Worm (Caenorhabditis elegans) whole organism, young adult: ENCODE measurements around the gene B0244.10.

Experiments used
- B0035.1 ChIP-seq: sonication (generic microtip); optimal IDR thresholded peaks from 2 replicates; lab custom pipeline; 2016; ENCODE audit warnings: missing genetic modification characterization, mild to moderate bottlenecking, missing compliant biosample characterization, missing genotype, missing genetic modification reagents
- B0261.1 ChIP-seq: sonication (generic microtip); optimal IDR thresholded peaks from 2 replicates; lab custom pipeline; 2016; ENCODE audit warnings: mild to moderate bottlenecking, missing genetic modification characterization, moderate library complexity, missing compliant biosample characterization
- B0336.3 ChIP-seq: fragments of 200-800 bp; sonication (Bioruptor generic); IDR thresholded peaks from 2 replicates; pipeline ENCODE4 v1.3.6; 2022; ENCODE audit warnings: missing genetic modification characterization, missing compliant biosample characterization
- C17E4.6 ChIP-seq: fragments of 200-800 bp; sonication (Bioruptor generic); IDR thresholded peaks from 2 replicates; pipeline ENCODE4 v1.3.6; 2022; ENCODE audit warnings: missing genetic modification reagents, missing genetic modification characterization, missing compliant biosample characterization
- F10E7.11 ChIP-seq: sonication (generic microtip); optimal IDR thresholded peaks from 2 replicates; lab custom pipeline; 2017; ENCODE audit warnings: mild to moderate bottlenecking, missing genetic modification characterization, moderate library complexity, missing compliant biosample characterization
- F33H1.4 ChIP-seq: fragments of 200-800 bp; sonication (Bioruptor generic); IDR thresholded peaks from 2 replicates; pipeline ENCODE4 v1.3.6; 2022; ENCODE audit warnings: missing genetic modification reagents, missing genetic modification characterization, missing compliant biosample characterization
- F55B11.4 ChIP-seq: sonication (generic microtip); optimal IDR thresholded peaks from 2 replicates; lab custom pipeline; 2016; ENCODE audit warnings: missing compliant biosample characterization, missing genetic modification characterization, borderline replicate concordance; ENCODE audit not compliant: insufficient read depth
- K12H6.12 ChIP-seq: fragments of 200-800 bp; sonication (Bioruptor generic); optimal IDR thresholded peaks from 2 replicates; lab custom pipeline; 2018; ENCODE audit warnings: mild to moderate bottlenecking, missing genetic modification characterization, missing compliant biosample characterization
- T26A5.8 ChIP-seq: sonication (generic microtip); optimal IDR thresholded peaks from 2 replicates; lab custom pipeline; 2016; ENCODE audit warnings: missing genetic modification characterization, missing compliant biosample characterization
- Y79H2A.3 ChIP-seq: fragments of 200-800 bp; sonication (Bioruptor generic); conservative IDR thresholded peaks from 2 replicates; pipeline ENCODE4 v1.3.6; 2022; ENCODE audit warnings: missing genetic modification reagents, missing genetic modification characterization, missing compliant biosample characterization
- Y95B8A.8 ChIP-seq: fragments of 200-800 bp; sonication (Bioruptor generic); IDR thresholded peaks from 2 replicates; pipeline ENCODE4 v1.3.6; 2022; ENCODE audit warnings: missing genetic modification reagents, missing genetic modification characterization, missing compliant biosample characterization
- ZK185.1 ChIP-seq: sonication (generic microtip); optimal IDR thresholded peaks from 2 replicates; lab custom pipeline; 2016; ENCODE audit warnings: mild to moderate bottlenecking, missing genetic modification characterization, missing compliant biosample characterization; ENCODE audit not compliant: poor library complexity, severe bottlenecking
- atf-7 ChIP-seq: sonication (generic microtip); optimal IDR thresholded peaks from 2 replicates; lab custom pipeline; 2017; ENCODE audit warnings: mild to moderate bottlenecking, missing genetic modification characterization, missing compliant biosample characterization
- attf-3 ChIP-seq: fragments of 200-800 bp; sonication (Bioruptor generic); conservative IDR thresholded peaks from 2 replicates; pipeline ENCODE4 v1.3.6; 2022; ENCODE audit warnings: missing genetic modification reagents, missing genetic modification characterization, missing compliant biosample characterization
- attf-5 ChIP-seq: fragments of 200-800 bp; sonication (Bioruptor generic); optimal IDR thresholded peaks from 2 replicates; lab custom pipeline; 2018; ENCODE audit warnings: mild to moderate bottlenecking, missing genetic modification characterization, missing compliant biosample characterization
- attf-6 ChIP-seq: fragments of 200-800 bp; sonication (Bioruptor generic); IDR thresholded peaks from 2 replicates; pipeline ENCODE4 v1.3.6; 2022; ENCODE audit warnings: missing genetic modification reagents, missing genetic modification characterization, missing compliant biosample characterization
- bed-1 ChIP-seq: fragments of 200-800 bp; sonication (Bioruptor generic); IDR thresholded peaks from 2 replicates; pipeline ENCODE4 v1.3.6; 2022; ENCODE audit warnings: missing genetic modification reagents, missing genetic modification characterization, missing compliant biosample characterization
- ccch-3 ChIP-seq: fragments of 200-800 bp; sonication (Bioruptor generic); optimal IDR thresholded peaks from 2 replicates; lab custom pipeline; 2018; ENCODE audit warnings: mild to moderate bottlenecking, missing genetic modification characterization, missing compliant biosample characterization
- ceh-58 ChIP-seq: fragments of 200-800 bp; sonication (Bioruptor generic); IDR thresholded peaks from 2 replicates; pipeline ENCODE4 v1.3.6; 2022; ENCODE audit warnings: missing genetic modification characterization, missing compliant biosample characterization
- chd-7 ChIP-seq: sonication (generic microtip); optimal IDR thresholded peaks from 2 replicates; lab custom pipeline; 2016; ENCODE audit warnings: mild to moderate bottlenecking, missing genetic modification characterization, moderate library complexity, missing compliant biosample characterization
- dox-1 ChIP-seq: fragments of 200-800 bp; sonication (Bioruptor generic); IDR thresholded peaks from 2 replicates; pipeline ENCODE4 v1.3.6; 2022; ENCODE audit warnings: missing genetic modification reagents, missing genetic modification characterization, missing compliant biosample characterization
- ets-4 ChIP-seq: fragments of 200-800 bp; sonication (Bioruptor generic); optimal IDR thresholded peaks from 2 replicates; lab custom pipeline; 2018; ENCODE audit warnings: mild to moderate bottlenecking, missing genetic modification characterization, missing compliant biosample characterization
- gei-17 ChIP-seq: fragments of 200-800 bp; sonication (Bioruptor generic); optimal IDR thresholded peaks from 2 replicates; lab custom pipeline; 2018; ENCODE audit warnings: mild to moderate bottlenecking, missing genetic modification characterization, missing compliant biosample characterization
- hrde-1 ChIP-seq: sonication (generic microtip); optimal IDR thresholded peaks from 2 replicates; lab custom pipeline; 2016; ENCODE audit warnings: missing genetic modification characterization, mild to moderate bottlenecking, missing compliant biosample characterization, moderate library complexity, missing genotype, missing genetic modification reagents, borderline replicate concordance
- hsf-1 ChIP-seq: fragments of 200-800 bp; sonication (Bioruptor generic); IDR thresholded peaks from 2 replicates; pipeline ENCODE4 v1.3.6; 2022; ENCODE audit warnings: missing genetic modification reagents, missing genetic modification characterization, missing compliant biosample characterization
- lin-26 ChIP-seq: fragments of 200-800 bp; sonication (Bioruptor generic); IDR thresholded peaks from 2 replicates; pipeline ENCODE4 v1.3.6; 2022; ENCODE audit warnings: missing genetic modification reagents, missing genetic modification characterization, missing compliant biosample characterization
- madf-3 ChIP-seq: fragments of 200-800 bp; sonication (Bioruptor generic); IDR thresholded peaks from 2 replicates; pipeline ENCODE4 v1.3.6; 2022; ENCODE audit warnings: missing genetic modification reagents, missing genetic modification characterization, missing compliant biosample characterization
- mes-4 ChIP-seq: sonication (generic microtip); optimal IDR thresholded peaks from 2 replicates; lab custom pipeline; 2016; ENCODE audit warnings: missing genotype, missing genetic modification characterization, missing compliant biosample characterization
- nfya-1 ChIP-seq: sonication (generic microtip); optimal IDR thresholded peaks from 2 replicates; lab custom pipeline; 2017; ENCODE audit warnings: antibody characterized with exemption, missing compliant biosample characterization, missing genetic modification characterization, borderline replicate concordance; ENCODE audit not compliant: insufficient read depth
- nhr-27 ChIP-seq: fragments of 200-800 bp; sonication (Bioruptor generic); optimal IDR thresholded peaks from 2 replicates; lab custom pipeline; 2018; ENCODE audit warnings: mild to moderate bottlenecking, missing genetic modification characterization, moderate library complexity, missing compliant biosample characterization
- nhr-80 ChIP-seq: sonication (generic microtip); optimal IDR thresholded peaks from 2 replicates; lab custom pipeline; 2016; ENCODE audit warnings: missing genetic modification characterization, missing compliant biosample characterization
- pha-4 ChIP-seq: fragments of 150-350 bp; sonication (generic microtip); optimal IDR thresholded peaks from 2 replicates; lab custom pipeline; 2014; ENCODE audit warnings: missing biosample characterization, missing genetic modification reagents, missing genetic modification characterization
- snpc-3.4 ChIP-seq: sonication (generic microtip); optimal IDR thresholded peaks from 2 replicates; lab custom pipeline; 2017; ENCODE audit warnings: missing genetic modification characterization, mild to moderate bottlenecking, missing compliant biosample characterization, antibody characterized with exemption, moderate library complexity, missing genotype, missing genetic modification reagents
- somi-1 ChIP-seq: fragments of 200-800 bp; sonication (Bioruptor generic); optimal IDR thresholded peaks from 2 replicates; lab custom pipeline; 2018; ENCODE audit warnings: mild to moderate bottlenecking, missing genetic modification characterization, missing compliant biosample characterization
- tbp1 ChIP-seq: fragments of 200-800 bp; sonication (Bioruptor generic); optimal IDR thresholded peaks from 2 replicates; lab custom pipeline; 2018; ENCODE audit warnings: mild to moderate bottlenecking, missing genetic modification characterization, missing compliant biosample characterization
- xnd-1 ChIP-seq: sonication (generic microtip); optimal IDR thresholded peaks from 2 replicates; lab custom pipeline; 2016; ENCODE audit warnings: missing genotype, missing genetic modification reagents, missing genetic modification characterization, missing compliant biosample characterization
- zfh-2 ChIP-seq: fragments of 200-800 bp; sonication (Bioruptor generic); conservative IDR thresholded peaks from 2 replicates; pipeline ENCODE4 v1.3.6; 2022; ENCODE audit warnings: missing genetic modification reagents, missing genetic modification characterization, missing compliant biosample characterization
- ztf-26 ChIP-seq: sonication (generic microtip); optimal IDR thresholded peaks from 2 replicates; lab custom pipeline; 2017; ENCODE audit warnings: missing genetic modification characterization, missing compliant biosample characterization
- ztf-28 ChIP-seq: fragments of 200-800 bp; sonication (Bioruptor generic); IDR thresholded peaks from 2 replicates; pipeline ENCODE4 v1.3.6; 2022; ENCODE audit warnings: missing genetic modification reagents, missing genetic modification characterization, missing compliant biosample characterization

The B0244.10 gene

DNA sequence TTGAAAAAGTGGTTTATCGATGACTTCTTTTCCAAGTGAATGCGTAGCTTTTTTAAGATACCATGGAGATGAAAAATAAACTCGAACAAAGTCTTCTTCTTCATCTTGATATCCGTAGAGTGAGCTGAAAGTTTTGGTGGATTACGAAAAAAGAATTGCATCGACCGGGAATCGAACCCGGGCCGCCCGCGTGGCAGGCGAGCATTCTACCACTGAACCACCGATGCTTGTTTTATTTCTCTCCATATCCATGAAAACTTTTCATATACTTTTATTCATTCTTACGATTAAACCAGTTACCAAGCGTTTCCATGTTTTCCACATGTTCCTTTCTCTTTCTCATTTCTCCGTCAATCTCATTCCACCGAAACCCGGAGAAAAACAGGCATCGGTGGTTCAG is 47.1 kb downstream of the B0244.10 start (continued):
- TF ChIP-seq ZK185.1 (tag; lab: Kevin White, UChicago) (no peak), B0261.1 (tag; lab: Kevin White, UChicago) (peak; percentile 62), snpc-3.4 (tag; lab: Kevin White, UChicago) (no peak), K12H6.12 (tag; lab: Kevin White, UChicago) (no peak), tbp1 (peak; percentile 85), nhr-27 (no peak), ccch-3 (GFP tag; lab: Kevin White, UChicago) (no peak), F33H1.4 (GFP tag; lab: Robert Waterston, UW) (0 out of 2 replicates have a peak, but pooled peaks have one; percentile 22), atf-7 (tag; lab: Kevin White, UChicago) (no peak), nhr-80 (tag; lab: Kevin White, UChicago) (no peak), B0336.3 (GFP tag; lab: Robert Waterston, UW) (no peak), pha-4 (no peak), ztf-26 (tag; lab: Kevin White, UChicago) (no peak), F55B11.4 (tag; lab: Kevin White, UChicago) (no peak), ztf-28 (GFP tag; lab: Robert Waterston, UW) (no peak), B0035.1 (no peak), Y95B8A.8 (GFP tag; lab: Robert Waterston, UW) (no peak), hsf-1 (GFP tag; lab: Robert Waterston, UW) (peak; percentile 32; the same call in 1 of the 2 replicates), xnd-1 (tag; lab: Kevin White, UChicago) (no peak), ets-4 (GFP tag; lab: Kevin White, UChicago) (no peak), zfh-2 (GFP tag; lab: Robert Waterston, UW) (0 out of 2 replicates have a peak, but pooled peaks have one; percentile 14), nfya-1 (tag; lab: Kevin White, UChicago) (no peak), attf-6 (no peak), somi-1 (no peak), C17E4.6 (GFP tag; lab: Robert Waterston, UW) (no peak), ceh-58 (GFP tag; lab: Robert Waterston, UW) (no peak), T26A5.8 (tag; lab: Kevin White, UChicago) (no peak), attf-5 (GFP tag; lab: Kevin White, UChicago) (no peak), chd-7 (tag; lab: Kevin White, UChicago) (no peak), F10E7.11 (tag; lab: Kevin White, UChicago) (no peak), lin-26 (GFP tag; lab: Robert Waterston, UW) (peak; percentile 61; the same call in 1 of the 2 replicates), mes-4 (tag; lab: Kevin White, UChicago) (no peak), hrde-1 (tag; lab: Kevin White, UChicago) (no peak), gei-17 (no peak)

DNA sequence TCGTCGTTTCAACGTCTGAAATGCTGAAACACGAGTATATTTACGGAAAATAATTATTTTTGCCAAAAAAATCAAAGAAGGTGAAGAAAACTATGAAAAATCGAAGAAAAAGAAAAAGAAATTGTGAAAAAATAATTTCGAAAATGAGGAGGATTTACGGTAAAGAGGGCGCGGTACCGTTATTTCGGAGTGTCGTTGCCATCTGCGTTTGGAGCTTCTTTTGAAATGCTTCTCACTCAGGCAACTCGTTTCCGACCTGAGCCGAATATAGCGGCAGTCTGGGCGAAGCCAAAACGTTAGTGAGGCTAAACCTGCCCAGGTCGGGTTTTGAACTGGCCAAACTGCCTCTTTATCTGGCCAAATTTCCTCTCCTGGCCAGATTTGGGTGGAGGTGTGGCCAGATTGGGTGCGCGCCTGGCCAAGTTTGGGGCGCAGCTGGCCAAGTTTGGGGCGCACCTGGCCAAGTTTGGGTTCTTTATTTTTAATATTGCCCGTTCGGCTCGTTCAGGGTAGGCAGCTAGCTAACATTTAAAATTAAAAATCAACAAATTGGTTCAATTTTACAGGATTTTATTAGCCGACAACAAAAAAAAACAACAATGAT is 48.9 kb downstream of the B0244.10 start:
- TF ChIP-seq dox-1 (GFP tag; lab: Robert Waterston, UW) (peak; percentile 32; the same call in 1 of the 2 replicates), attf-3 (peak; percentile 81), bed-1 (GFP tag; lab: Robert Waterston, UW) (0 out of 2 replicates have a peak, but pooled peaks have one; percentile 52), Y79H2A.3 (GFP tag; lab: Robert Waterston, UW) (0 out of 2 replicates have a peak, but pooled peaks have one; percentile 14), madf-3 (GFP tag; lab: Robert Waterston, UW) (0 out of 2 replicates have a peak, but pooled peaks have one; percentile 27), zfh-2 (GFP tag; lab: Robert Waterston, UW) (peak; percentile 53; the same call in 1 of the 2 replicates)
